Fruit fly (Drosophila melanogaster): Measurements from ENCODE around the gene CG12279.

DNA sequence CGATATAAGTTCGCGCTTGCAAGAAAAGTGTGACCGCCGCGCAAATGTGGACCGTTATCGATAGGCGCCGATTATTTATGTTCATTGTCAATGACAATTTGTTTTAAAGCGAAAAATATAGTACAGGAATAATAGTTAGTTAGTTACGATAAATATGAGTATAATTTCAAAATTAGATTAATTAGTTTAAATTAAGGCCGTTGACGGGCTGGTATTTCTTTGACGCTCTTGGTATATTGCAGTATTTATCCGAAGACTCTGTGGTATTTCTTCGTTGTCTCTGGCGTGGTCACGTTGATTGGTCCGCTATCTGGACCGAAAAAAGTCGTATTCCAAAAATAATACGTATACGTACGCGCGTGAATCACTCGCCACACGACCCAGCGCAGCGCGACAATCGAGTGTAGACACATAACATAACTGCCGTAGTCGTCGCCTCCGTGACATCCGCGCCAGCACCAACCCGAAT is 7.3 kb upstream of the CG12279 start:
- no peak for TF ChIP-seq CG8478 (optimal IDR thresholded peaks at IDR 0.05)
- TF ChIP-seq CTCF (optimal IDR thresholded peaks at IDR 0.05), result no peak
